Fruit fly (Drosophila melanogaster) whole organism, embryonic: ENCODE data around the gene Sf3b2.
A peak's percentile ranks its signal among the peaks of the same experiment; 100 is the strongest.

Source experiments
- Antp ChIP-seq: fragments of 200-800 bp; sonication (Bioruptor generic); optimal IDR thresholded peaks from 3 replicates; lab custom pipeline; 2016; ENCODE audit warnings: missing biosample characterization, missing genetic modification characterization
- Bteb2 ChIP-seq: fragments of 200-800 bp; sonication (Bioruptor generic); optimal IDR thresholded peaks from 2 replicates; lab custom pipeline; 2016; ENCODE audit warnings: missing biosample characterization, missing genetic modification characterization
- CG10431 ChIP-seq: fragments of 200-800 bp; sonication (Bioruptor generic); optimal IDR thresholded peaks from 3 replicates; lab custom pipeline; 2018; ENCODE audit warnings: missing biosample characterization, mild to moderate bottlenecking, missing genetic modification characterization
- CG11093 ChIP-seq: fragments of 200-800 bp; sonication (Bioruptor generic); IDR thresholded peaks from 3 replicates; pipeline ENCODE4 v1.3.6; 2022; ENCODE audit warnings: missing biosample characterization, missing genetic modification characterization
- CG12744 ChIP-seq: fragments of 200-800 bp; sonication (Bioruptor generic); optimal IDR thresholded peaks from 2 replicates; lab custom pipeline; 2016; ENCODE audit warnings: missing biosample characterization, missing genetic modification characterization
- CG2120 ChIP-seq: fragments of 200-800 bp; sonication (Bioruptor generic); optimal IDR thresholded peaks from 3 replicates; lab custom pipeline; 2016; ENCODE audit warnings: missing biosample characterization, missing genetic modification characterization
- CG30020 ChIP-seq: fragments of 200-800 bp; optimal IDR thresholded peaks from 2 replicates; lab custom pipeline; 2019; ENCODE audit warnings: missing biosample characterization, mild to moderate bottlenecking, missing genetic modification characterization, moderate library complexity
- CG34224 ChIP-seq: fragments of 200-800 bp; sonication (Bioruptor generic); IDR thresholded peaks from 3 replicates; pipeline ENCODE4 v1.3.6; 2022; ENCODE audit warnings: missing biosample characterization, missing genetic modification characterization; ENCODE audit not compliant: partially characterized antibody
- CG6854 ChIP-seq: fragments of 200-800 bp; sonication (Bioruptor generic); optimal IDR thresholded peaks from 3 replicates; lab custom pipeline; 2017; ENCODE audit warnings: missing biosample characterization, mild to moderate bottlenecking, missing genetic modification characterization
- CG7271 ChIP-seq: fragments of 200-800 bp; sonication (Bioruptor generic); optimal IDR thresholded peaks from 2 replicates; lab custom pipeline; 2018; ENCODE audit warnings: missing biosample characterization, mild to moderate bottlenecking, missing genetic modification characterization, moderate library complexity
- CG8924 ChIP-seq: fragments of 200-800 bp; optimal IDR thresholded peaks from 3 replicates; lab custom pipeline; 2019; ENCODE audit warnings: missing biosample characterization, mild to moderate bottlenecking, missing genetic modification characterization, moderate library complexity
- CG9437 ChIP-seq: fragments of 200-800 bp; sonication (Bioruptor generic); optimal IDR thresholded peaks from 2 replicates; lab custom pipeline; 2018; ENCODE audit warnings: missing biosample characterization, mild to moderate bottlenecking, missing genetic modification characterization
- Eip74EF ChIP-seq, 2 experiments: fragments of 200-800 bp in 1 of 2; fragments of >200 bp in 1 of 2; sonication (Bioruptor generic) in 1 of 2; optimal IDR thresholded peaks; 2 replicates each; lab custom pipeline; 2017 to 2019; ENCODE audit warnings: missing biosample characterization in 2 of 2, missing genetic modification characterization in 2 of 2, mild to moderate bottlenecking in 1 of 2, moderate library complexity in 1 of 2
- HLH3B ChIP-seq: fragments of 200-800 bp; sonication (Bioruptor generic); IDR thresholded peaks from 2 replicates; pipeline ENCODE4 v1.3.6; 2022; ENCODE audit warnings: missing biosample characterization, missing genetic modification characterization
- MTF-1 ChIP-seq: fragments of 200-800 bp; sonication (Bioruptor generic); optimal IDR thresholded peaks from 2 replicates; lab custom pipeline; 2018; ENCODE audit warnings: missing biosample characterization, mild to moderate bottlenecking, missing genetic modification characterization, borderline replicate concordance
- Nf-YB ChIP-seq: fragments of 200-800 bp; sonication (Bioruptor generic); optimal IDR thresholded peaks from 3 replicates; lab custom pipeline; 2019; ENCODE audit warnings: missing biosample characterization, mild to moderate bottlenecking, missing genetic modification characterization, moderate library complexity
- Nf-YC ChIP-seq: fragments of 200-800 bp; optimal IDR thresholded peaks from 3 replicates; lab custom pipeline; 2019; ENCODE audit warnings: missing biosample characterization, mild to moderate bottlenecking, missing genetic modification characterization, moderate library complexity
- Oaz ChIP-seq: fragments of 200-800 bp; sonication (Bioruptor generic); IDR thresholded peaks from 2 replicates; pipeline ENCODE4 v1.3.6; 2022; ENCODE audit warnings: missing biosample characterization, missing genetic modification characterization
- Poxn ChIP-seq: fragments of 200-800 bp; sonication (Bioruptor generic); IDR thresholded peaks from 2 replicates; pipeline ENCODE4 v1.3.6; 2022; ENCODE audit warnings: missing biosample characterization, missing genetic modification characterization
- Ptx1 ChIP-seq: fragments of 200-800 bp; sonication (Bioruptor generic); IDR thresholded peaks from 2 replicates; pipeline ENCODE4 v1.3.6; 2022; ENCODE audit warnings: missing biosample characterization, missing genetic modification characterization
- Scr ChIP-seq: fragments of 200-800 bp; sonication (Bioruptor generic); IDR thresholded peaks from 2 replicates; pipeline ENCODE4 v1.3.6; 2022; ENCODE audit warnings: missing biosample characterization, missing genetic modification characterization; ENCODE audit not compliant: partially characterized antibody
- amos ChIP-seq: fragments of 200-800 bp; sonication (Bioruptor generic); IDR thresholded peaks from 2 replicates; pipeline ENCODE4 v1.3.6; 2022; ENCODE audit warnings: missing biosample characterization, missing genetic modification characterization; ENCODE audit not compliant: partially characterized antibody
- bab2 ChIP-seq: fragments of 200-800 bp; sonication (Bioruptor generic); optimal IDR thresholded peaks from 2 replicates; lab custom pipeline; 2016; ENCODE audit warnings: missing biosample characterization, missing genetic modification characterization
- bcd ChIP-seq: fragments of 200-800 bp; sonication (Bioruptor generic); optimal IDR thresholded peaks from 2 replicates; lab custom pipeline; 2017; ENCODE audit warnings: missing biosample characterization, mild to moderate bottlenecking, missing genetic modification characterization
- cato ChIP-seq: fragments of 200-800 bp; sonication (Bioruptor generic); optimal IDR thresholded peaks from 2 replicates; lab custom pipeline; 2016; ENCODE audit warnings: missing biosample characterization, missing genetic modification characterization, borderline replicate concordance
- da ChIP-seq: fragments of 200-800 bp; sonication (Bioruptor generic); optimal IDR thresholded peaks from 2 replicates; lab custom pipeline; 2016; ENCODE audit warnings: missing biosample characterization, missing genetic modification characterization
- dati ChIP-seq: fragments of 200-800 bp; sonication (Bioruptor generic); IDR thresholded peaks from 2 replicates; pipeline ENCODE4 v1.3.6; 2022; ENCODE audit warnings: missing biosample characterization, missing genetic modification characterization
- eve ChIP-seq, 2 experiments: fragments of >200 bp; optimal IDR thresholded peaks; 2 replicates each; lab custom pipeline; 2017; ENCODE audit warnings: missing biosample characterization in 2 of 2, missing genetic modification characterization in 2 of 2
- ewg ChIP-seq: fragments of 200-800 bp; sonication (Bioruptor generic); optimal IDR thresholded peaks from 3 replicates; lab custom pipeline; 2017; ENCODE audit warnings: mild to moderate bottlenecking, missing biosample characterization, missing genetic modification reagents, missing genetic modification characterization
- fd3F ChIP-seq: fragments of 200-800 bp; sonication (Bioruptor generic); optimal IDR thresholded peaks from 2 replicates; lab custom pipeline; 2018; ENCODE audit warnings: missing biosample characterization, mild to moderate bottlenecking, missing genetic modification characterization, moderate library complexity
- fd96Cb ChIP-seq: fragments of 200-800 bp; sonication (Bioruptor generic); optimal IDR thresholded peaks from 2 replicates; lab custom pipeline; 2018; ENCODE audit warnings: missing biosample characterization, mild to moderate bottlenecking, missing genetic modification characterization, moderate library complexity
- gcm2 ChIP-seq: fragments of 200-800 bp; sonication (Bioruptor generic); optimal IDR thresholded peaks from 2 replicates; lab custom pipeline; 2016; ENCODE audit warnings: missing biosample characterization, missing genetic modification characterization
- ind ChIP-seq: fragments of 200-800 bp; sonication (Bioruptor generic); optimal IDR thresholded peaks from 3 replicates; lab custom pipeline; 2016; ENCODE audit warnings: missing biosample characterization, missing genetic modification characterization
- insv ChIP-seq, 2 experiments: fragments of 200-800 bp; sonication (Bioruptor generic); optimal IDR thresholded peaks; 3 replicates each; lab custom pipeline; 2016 to 2018; ENCODE audit warnings: missing biosample characterization in 2 of 2, missing genetic modification characterization in 2 of 2
- lab ChIP-seq: fragments of 200-800 bp; sonication (Bioruptor generic); optimal IDR thresholded peaks from 3 replicates; lab custom pipeline; 2017; ENCODE audit warnings: missing biosample characterization, missing genetic modification characterization, mild to moderate bottlenecking, moderate library complexity, missing genetic modification reagents
- lmd ChIP-seq: fragments of 200-800 bp; sonication (Bioruptor generic); IDR thresholded peaks from 2 replicates; pipeline ENCODE4 v1.3.6; 2022; ENCODE audit warnings: missing biosample characterization, missing genetic modification characterization
- oc ChIP-seq: fragments of 200-800 bp; sonication (Bioruptor generic); optimal IDR thresholded peaks from 2 replicates; lab custom pipeline; 2018; ENCODE audit warnings: missing biosample characterization, mild to moderate bottlenecking, missing genetic modification characterization, moderate library complexity
- p53 ChIP-seq: fragments of 200-800 bp; sonication (Bioruptor generic); optimal IDR thresholded peaks from 2 replicates; lab custom pipeline; 2016; ENCODE audit warnings: missing biosample characterization, missing genetic modification characterization
- peb ChIP-seq: fragments of 200-800 bp; sonication (Bioruptor generic); IDR thresholded peaks from 2 replicates; pipeline ENCODE4 v1.3.6; 2022; ENCODE audit warnings: missing biosample characterization, missing genetic modification characterization
- pfk ChIP-seq: fragments of 200-800 bp; sonication (Bioruptor generic); optimal IDR thresholded peaks from 2 replicates; lab custom pipeline; 2018; ENCODE audit warnings: missing biosample characterization, mild to moderate bottlenecking, missing genetic modification characterization, moderate library complexity
- phol ChIP-seq: fragments of 200-800 bp; sonication (Bioruptor generic); optimal IDR thresholded peaks from 3 replicates; lab custom pipeline; 2018; ENCODE audit warnings: missing biosample characterization, mild to moderate bottlenecking, missing genetic modification characterization, moderate library complexity
- repo ChIP-seq: fragments of 200-800 bp; sonication (Bioruptor generic); optimal IDR thresholded peaks from 2 replicates; lab custom pipeline; 2016; ENCODE audit warnings: missing biosample characterization, missing genetic modification characterization
- sim ChIP-seq: fragments of 200-800 bp; sonication (Bioruptor generic); IDR thresholded peaks from 2 replicates; pipeline ENCODE4 v1.3.6; 2022; ENCODE audit warnings: missing biosample characterization, missing genetic modification characterization
- sisA ChIP-seq: fragments of 200-800 bp; sonication (Bioruptor generic); IDR thresholded peaks from 2 replicates; pipeline ENCODE4 v1.3.6; 2022; ENCODE audit warnings: missing biosample characterization, missing genetic modification characterization
- sna ChIP-seq: fragments of 200-800 bp; sonication (Bioruptor generic); IDR thresholded peaks from 2 replicates; pipeline ENCODE4 v1.3.6; 2022; ENCODE audit warnings: missing biosample characterization, missing genetic modification characterization; ENCODE audit not compliant: partially characterized antibody
- ssp ChIP-seq: fragments of 200-800 bp; sonication (Bioruptor generic); IDR thresholded peaks from 2 replicates; pipeline ENCODE4 v1.3.6; 2022; ENCODE audit warnings: missing biosample characterization, missing genetic modification characterization
- tna ChIP-seq: fragments of 200-800 bp; sonication (Bioruptor generic); IDR thresholded peaks from 2 replicates; pipeline ENCODE4 v1.3.6; 2022; ENCODE audit warnings: missing biosample characterization, missing genetic modification characterization; ENCODE audit not compliant: partially characterized antibody
- vfl ChIP-seq: fragments of 200-800 bp; sonication (Bioruptor generic); optimal IDR thresholded peaks from 2 replicates; lab custom pipeline; 2016; ENCODE audit warnings: missing biosample characterization, missing genetic modification characterization
- wor ChIP-seq: fragments of 200-800 bp; sonication (Bioruptor generic); IDR thresholded peaks from 2 replicates; pipeline ENCODE4 v1.3.6; 2022; ENCODE audit warnings: missing biosample characterization, missing genetic modification characterization
- zen ChIP-seq: fragments of 200-800 bp; sonication (Bioruptor generic); optimal IDR thresholded peaks from 3 replicates; lab custom pipeline; 2018; ENCODE audit warnings: missing biosample characterization, mild to moderate bottlenecking, missing genetic modification characterization, moderate library complexity
- zf30C ChIP-seq: fragments of 200-800 bp; sonication (Bioruptor generic); optimal IDR thresholded peaks from 3 replicates; lab custom pipeline; 2018; ENCODE audit warnings: missing biosample characterization, mild to moderate bottlenecking, missing genetic modification characterization

Sf3b2 gene

dm6 chr2L:3012780-3013179 lies 16.2 kb downstream of the Sf3b2 start (continued):
- no peak for TF ChIP-seq ewg (GFP tag; lab: Kevin White, UChicago)
- TF ChIP-seq CG6854 (GFP tag; lab: Kevin White, UChicago): no peak
- TF ChIP-seq wor: no peak
- TF ChIP-seq Ptx1 (GFP tag; lab: Robert Waterston, UW): peak; percentile 33; the same call in 1 of the 2 replicates
- no peak for TF ChIP-seq CG9437
- TF ChIP-seq HLH3B (GFP tag; lab: Robert Waterston, UW): peak; percentile 50
- no peak for TF ChIP-seq zen (tag; lab: Kevin White, UChicago)
- TF ChIP-seq CG8924 (tag; lab: Kevin White, UChicago): no peak
- TF ChIP-seq Oaz: no peak
- TF ChIP-seq phol (tag; lab: Kevin White, UChicago): peak; percentile 47
- TF ChIP-seq pfk (GFP tag; lab: Kevin White, UChicago): no peak
- TF ChIP-seq lab: no peak
- peak; percentile 29 for TF ChIP-seq bcd (GFP tag; lab: Kevin White, UChicago)
- no peak for TF ChIP-seq CG7271 (tag; lab: Kevin White, UChicago)
- TF ChIP-seq dati (GFP tag; lab: Robert Waterston, UW): no peak
- no peak for TF ChIP-seq repo (GFP tag; lab: Kevin White, UChicago)
- no peak for TF ChIP-seq peb (GFP tag; lab: Robert Waterston, UW)
- TF ChIP-seq CG2120 (GFP tag; lab: Kevin White, UChicago): no peak
- TF ChIP-seq CG30020: no peak
- no peak for TF ChIP-seq Scr (GFP tag; lab: Robert Waterston, UW)
- TF ChIP-seq vfl (GFP tag; lab: Kevin White, UChicago): no peak
- TF ChIP-seq amos (GFP tag; lab: Robert Waterston, UW): no peak
- TF ChIP-seq gcm2 (GFP tag; lab: Kevin White, UChicago): no peak
- TF ChIP-seq bab2 (GFP tag; lab: Kevin White, UChicago): no peak
- TF ChIP-seq CG34224: no peak
- TF ChIP-seq CG12744: no peak
- TF ChIP-seq p53 (GFP tag; lab: Kevin White, UChicago): no peak
- TF ChIP-seq fd96Cb (tag; lab: Kevin White, UChicago): peak; percentile 32
- peak; percentile 29 for TF ChIP-seq ind (GFP tag; lab: Kevin White, UChicago)
- peak; percentile 44; the same call in 1 of the 2 replicates for TF ChIP-seq lmd
- no peak for TF ChIP-seq ssp (GFP tag; lab: Robert Waterston, UW)
- no peak for TF ChIP-seq Nf-YC (tag; lab: Kevin White, UChicago)
- no peak for TF ChIP-seq Poxn (GFP tag; lab: Robert Waterston, UW)
- TF ChIP-seq Eip74EF (GFP tag; optimal IDR thresholded peaks at IDR 0.05; lab: Kevin White, UChicago): no peak
- TF ChIP-seq CG11093 (GFP tag; lab: Robert Waterston, UW): no peak
- no peak for TF ChIP-seq CG10431 (GFP tag; lab: Kevin White, UChicago)
- TF ChIP-seq oc (tag; lab: Kevin White, UChicago): no peak
- TF ChIP-seq insv (GFP tag; optimal IDR thresholded peaks at IDR 0.05; lab: Kevin White, UChicago): no peak
- TF ChIP-seq eve (GFP tag; optimal IDR thresholded peaks at IDR 0.05; lab: Kevin White, UChicago): no peak
- no peak for TF ChIP-seq cato
- no peak for TF ChIP-seq fd3F
- TF ChIP-seq MTF-1: no peak
- no peak for TF ChIP-seq da (GFP tag; lab: Kevin White, UChicago)
- TF ChIP-seq sisA (GFP tag; lab: Robert Waterston, UW): peak; percentile 64
- TF ChIP-seq Nf-YB: no peak
- no peak for TF ChIP-seq Bteb2 (GFP tag; lab: Kevin White, UChicago)
- TF ChIP-seq Antp (GFP tag; lab: Kevin White, UChicago): no peak
- no peak for TF ChIP-seq sim (GFP tag; lab: Robert Waterston, UW)
- no peak for TF ChIP-seq tna (GFP tag; lab: Robert Waterston, UW)
- TF ChIP-seq sna (GFP tag; lab: Robert Waterston, UW): no peak
- no peak for TF ChIP-seq zf30C (GFP tag; lab: Kevin White, UChicago)
